Fruit fly (Drosophila melanogaster) whole organism, embryonic: ENCODE results near the gene Cul6.

ENCODE experiments used
- Ada2b ChIP-seq: fragments of 200-800 bp; sonication (Bioruptor generic); IDR thresholded peaks from 2 replicates; pipeline ENCODE4 v1.3.6; 2022; ENCODE audit warnings: missing biosample characterization, missing genetic modification characterization
- Atf3 ChIP-seq: fragments of 200-800 bp; sonication (Bioruptor generic); optimal IDR thresholded peaks from 3 replicates; lab custom pipeline; 2016; ENCODE audit warnings: missing biosample characterization, missing genetic modification characterization
- B-H1 ChIP-seq: fragments of 200-800 bp; sonication (Bioruptor generic); IDR thresholded peaks from 3 replicates; pipeline ENCODE4 v1.3.6; 2022; ENCODE audit warnings: missing biosample characterization, missing genetic modification characterization
- Bdp1 ChIP-seq: fragments of 200-800 bp; sonication (Bioruptor generic); optimal IDR thresholded peaks from 3 replicates; lab custom pipeline; 2016; ENCODE audit warnings: missing biosample characterization, missing genetic modification characterization
- Bgb ChIP-seq: fragments of 200-800 bp; sonication (Bioruptor generic); IDR thresholded peaks from 2 replicates; pipeline ENCODE4 v1.3.6; 2022; ENCODE audit warnings: missing biosample characterization, missing genetic modification characterization; ENCODE audit not compliant: partially characterized antibody
- Bteb2 ChIP-seq: fragments of 200-800 bp; sonication (Bioruptor generic); optimal IDR thresholded peaks from 2 replicates; lab custom pipeline; 2016; ENCODE audit warnings: missing biosample characterization, missing genetic modification characterization
- CG10321 ChIP-seq: fragments of 200-800 bp; sonication (Bioruptor generic); IDR thresholded peaks from 2 replicates; pipeline ENCODE4 v1.3.6; 2022; ENCODE audit warnings: missing biosample characterization, missing genetic modification characterization
- CG10654 ChIP-seq: fragments of 200-800 bp; sonication (Bioruptor generic); optimal IDR thresholded peaks from 2 replicates; lab custom pipeline; 2016; ENCODE audit warnings: missing biosample characterization, missing genetic modification characterization
- CG11093 ChIP-seq: fragments of 200-800 bp; sonication (Bioruptor generic); IDR thresholded peaks from 3 replicates; pipeline ENCODE4 v1.3.6; 2022; ENCODE audit warnings: missing biosample characterization, missing genetic modification characterization
- CG11456 ChIP-seq: fragments of 200-800 bp; sonication (Bioruptor generic); IDR thresholded peaks from 3 replicates; pipeline ENCODE4 v1.3.6; 2022; ENCODE audit warnings: missing biosample characterization, missing genetic modification characterization
- CG11695 ChIP-seq: fragments of 200-800 bp; sonication (Bioruptor generic); IDR thresholded peaks from 3 replicates; pipeline ENCODE4 v1.3.6; 2022; ENCODE audit warnings: missing biosample characterization, missing genetic modification characterization
- CG12299 ChIP-seq: fragments of 200-800 bp; sonication (Bioruptor generic); optimal IDR thresholded peaks from 2 replicates; lab custom pipeline; 2018; ENCODE audit warnings: missing biosample characterization, mild to moderate bottlenecking, missing genetic modification characterization
- CG14014 ChIP-seq: fragments of 200-800 bp; sonication (Bioruptor generic); IDR thresholded peaks from 2 replicates; pipeline ENCODE4 v1.3.6; 2022; ENCODE audit warnings: missing biosample characterization, missing genetic modification characterization
- CG14667 ChIP-seq: fragments of 200-800 bp; sonication (Bioruptor generic); IDR thresholded peaks from 2 replicates; pipeline ENCODE4 v1.3.6; 2022; ENCODE audit warnings: missing biosample characterization, missing genetic modification characterization
- CG14965 ChIP-seq: fragments of 200-800 bp; sonication (Bioruptor generic); optimal IDR thresholded peaks from 2 replicates; lab custom pipeline; 2016; ENCODE audit warnings: missing biosample characterization, missing genetic modification characterization, borderline replicate concordance
- CG15269 ChIP-seq: fragments of 200-800 bp; sonication (Bioruptor generic); optimal IDR thresholded peaks from 2 replicates; lab custom pipeline; 2018; ENCODE audit warnings: missing biosample characterization, mild to moderate bottlenecking, missing genetic modification characterization, moderate library complexity
- CG1529 ChIP-seq: fragments of 200-800 bp; sonication (Bioruptor generic); optimal IDR thresholded peaks from 3 replicates; lab custom pipeline; 2018; ENCODE audit warnings: missing biosample characterization, missing genetic modification characterization
- CG1647 ChIP-seq: fragments of 200-800 bp; sonication (Bioruptor generic); optimal IDR thresholded peaks from 3 replicates; lab custom pipeline; 2016; ENCODE audit warnings: missing biosample characterization, missing genetic modification characterization
- CG17361 ChIP-seq: fragments of 200-800 bp; sonication (Bioruptor generic); IDR thresholded peaks from 3 replicates; pipeline ENCODE4 v1.3.6; 2022; ENCODE audit warnings: missing biosample characterization, missing genetic modification characterization
- CG2712 ChIP-seq: fragments of 200-800 bp; optimal IDR thresholded peaks from 3 replicates; lab custom pipeline; 2019; ENCODE audit warnings: missing biosample characterization, mild to moderate bottlenecking, missing genetic modification characterization, moderate library complexity
- CG30403 ChIP-seq: fragments of 200-800 bp; sonication (Bioruptor generic); optimal IDR thresholded peaks from 3 replicates; lab custom pipeline; 2016; ENCODE audit warnings: missing biosample characterization, missing genetic modification characterization
- CG3163 ChIP-seq: fragments of 200-800 bp; sonication (Bioruptor generic); optimal IDR thresholded peaks from 3 replicates; lab custom pipeline; 2016; ENCODE audit warnings: missing biosample characterization, missing genetic modification characterization
- CG34224 ChIP-seq: fragments of 200-800 bp; sonication (Bioruptor generic); IDR thresholded peaks from 3 replicates; pipeline ENCODE4 v1.3.6; 2022; ENCODE audit warnings: missing biosample characterization, missing genetic modification characterization; ENCODE audit not compliant: partially characterized antibody
- CG3726 ChIP-seq: fragments of 200-800 bp; sonication (Bioruptor generic); IDR thresholded peaks from 3 replicates; pipeline ENCODE4, ENCODE4 v1.3.6; 2022; ENCODE audit warnings: missing biosample characterization, missing genetic modification characterization
- CG3995 ChIP-seq: fragments of 200-800 bp; sonication (Bioruptor generic); optimal IDR thresholded peaks from 3 replicates; lab custom pipeline; 2016; ENCODE audit warnings: missing biosample characterization, missing genetic modification characterization
- CG4360 ChIP-seq: fragments of 200-800 bp; sonication (Bioruptor generic); IDR thresholded peaks from 2 replicates; pipeline ENCODE4 v1.3.6; 2022; ENCODE audit warnings: missing biosample characterization, missing genetic modification characterization
- CG6854 ChIP-seq: fragments of 200-800 bp; sonication (Bioruptor generic); optimal IDR thresholded peaks from 3 replicates; lab custom pipeline; 2017; ENCODE audit warnings: missing biosample characterization, mild to moderate bottlenecking, missing genetic modification characterization
- CG7786 ChIP-seq: fragments of 200-800 bp; sonication (Bioruptor generic); optimal IDR thresholded peaks from 2 replicates; lab custom pipeline; 2016; ENCODE audit warnings: missing biosample characterization, missing genetic modification characterization
- CG8290 ChIP-seq, 3 experiments: fragments of 200-800 bp; sonication (Bioruptor generic); optimal IDR thresholded peaks; 2 replicates each; lab custom pipeline; 2016 to 2019; ENCODE audit warnings: missing biosample characterization in 3 of 3, missing genetic modification characterization in 3 of 3, mild to moderate bottlenecking in 2 of 3, moderate library complexity in 1 of 3
- CTCF ChIP-seq: fragments of 200-800 bp; sonication (Bioruptor generic); optimal IDR thresholded peaks from 2 replicates; lab custom pipeline; 2017; ENCODE audit warnings: missing biosample characterization, mild to moderate bottlenecking, missing genetic modification characterization, moderate library complexity
- Dfd ChIP-seq, 2 experiments: fragments of >200 bp; optimal IDR thresholded peaks; 2 replicates each; lab custom pipeline; 2017; ENCODE audit warnings: missing biosample characterization in 2 of 2, missing genetic modification characterization in 2 of 2
- Dip3 ChIP-seq: fragments of 200-800 bp; sonication (Bioruptor generic); optimal IDR thresholded peaks from 3 replicates; lab custom pipeline; 2016; ENCODE audit warnings: missing biosample characterization, missing genetic modification characterization
- Fer3 ChIP-seq: fragments of 200-800 bp; sonication (Bioruptor generic); optimal IDR thresholded peaks from 2 replicates; lab custom pipeline; 2018; ENCODE audit warnings: missing biosample characterization, mild to moderate bottlenecking, missing genetic modification characterization, moderate library complexity
- HLH4C ChIP-seq: fragments of 200-800 bp; sonication (Bioruptor generic); IDR thresholded peaks from 3 replicates; pipeline ENCODE4 v1.3.6; 2022; ENCODE audit warnings: missing biosample characterization, missing genetic modification characterization; ENCODE audit not compliant: partially characterized antibody
- Jarid2 ChIP-seq: fragments of 200-800 bp; sonication (Bioruptor generic); optimal IDR thresholded peaks from 3 replicates; lab custom pipeline; 2017; ENCODE audit warnings: mild to moderate bottlenecking, missing biosample characterization, missing genetic modification reagents, missing genetic modification characterization
- Lpt ChIP-seq: fragments of >200 bp; optimal IDR thresholded peaks from 2 replicates; lab custom pipeline; 2018; ENCODE audit warnings: missing biosample characterization, missing genetic modification characterization
- Sin3A ChIP-seq: fragments of >200 bp; optimal IDR thresholded peaks from 2 replicates; lab custom pipeline; 2018
- Sry-β ChIP-seq: fragments of 200-800 bp; sonication (Bioruptor generic); optimal IDR thresholded peaks from 2 replicates; lab custom pipeline; 2018; ENCODE audit warnings: missing biosample characterization, mild to moderate bottlenecking, missing genetic modification characterization, moderate library complexity
- Trl ChIP-seq, 3 experiments: fragments of >200 bp in 2 of 3; fragments of 200-800 bp in 1 of 3; sonication (Bioruptor generic) in 1 of 3; optimal IDR thresholded peaks; 2 replicates in 1 of 3; 3 replicates in 2 of 3; lab custom pipeline; 2016 to 2017; ENCODE audit warnings: missing biosample characterization in 1 of 3, missing genetic modification characterization in 1 of 3
- abd-A ChIP-seq: fragments of 200-800 bp; sonication (Bioruptor generic); optimal IDR thresholded peaks from 3 replicates; lab custom pipeline; 2019; ENCODE audit warnings: missing biosample characterization, mild to moderate bottlenecking, missing genetic modification characterization, moderate library complexity
- bbx ChIP-seq: fragments of 200-800 bp; sonication (Bioruptor generic); IDR thresholded peaks from 2 replicates; pipeline ENCODE4 v1.3.6; 2022; ENCODE audit warnings: missing biosample characterization, missing genetic modification characterization; ENCODE audit not compliant: partially characterized antibody
- fd64A ChIP-seq: fragments of 200-800 bp; sonication (Bioruptor generic); optimal IDR thresholded peaks from 3 replicates; lab custom pipeline; 2018; ENCODE audit warnings: missing biosample characterization, mild to moderate bottlenecking, missing genetic modification characterization
- ken ChIP-seq: fragments of 200-800 bp; sonication (Bioruptor generic); IDR thresholded peaks from 3 replicates; pipeline ENCODE4 v1.3.6; 2022; ENCODE audit warnings: missing biosample characterization, missing genetic modification characterization
- mld ChIP-seq: fragments of 200-800 bp; sonication (Bioruptor generic); IDR thresholded peaks from 3 replicates; pipeline ENCODE4 v1.3.6; 2022; ENCODE audit warnings: missing biosample characterization, missing genetic modification characterization; ENCODE audit not compliant: partially characterized antibody
- org-1 ChIP-seq: fragments of 200-800 bp; sonication (Bioruptor generic); optimal IDR thresholded peaks from 2 replicates; lab custom pipeline; 2017; ENCODE audit warnings: missing biosample characterization, missing genetic modification characterization
- pnt ChIP-seq: fragments of 200-800 bp; sonication (Bioruptor generic); optimal IDR thresholded peaks from 3 replicates; lab custom pipeline; 2016; ENCODE audit warnings: missing biosample characterization, missing genetic modification characterization
- shn ChIP-seq: fragments of 200-800 bp; sonication (Bioruptor generic); optimal IDR thresholded peaks from 3 replicates; lab custom pipeline; 2016; ENCODE audit warnings: missing biosample characterization, missing genetic modification characterization
- sim ChIP-seq: fragments of 200-800 bp; sonication (Bioruptor generic); IDR thresholded peaks from 2 replicates; pipeline ENCODE4 v1.3.6; 2022; ENCODE audit warnings: missing biosample characterization, missing genetic modification characterization
- stc ChIP-seq: fragments of 200-800 bp; sonication (Bioruptor generic); IDR thresholded peaks from 2 replicates; pipeline ENCODE4 v1.3.6; 2022; ENCODE audit warnings: missing biosample characterization, missing genetic modification characterization
- unc-4 ChIP-seq: fragments of 200-800 bp; sonication (Bioruptor generic); IDR thresholded peaks from 2 replicates; pipeline ENCODE4 v1.3.6; 2022; ENCODE audit warnings: missing biosample characterization, missing genetic modification characterization; ENCODE audit not compliant: partially characterized antibody

Gene Cul6

dm6 chr3L:13036706-13037457 is 25.4 kb upstream of the Cul6 start, which contains the start of gene Srrm1 (continued):
- TF ChIP-seq CG34224 (peak; percentile 86), pnt (GFP tag; lab: Kevin White, UChicago) (peak; percentile 47), Sin3A (lab: Kevin White, UChicago) (peak; percentile 78), shn (GFP tag; lab: Kevin White, UChicago) (peak; percentile 45), Jarid2 (GFP tag; lab: Kevin White, UChicago) (no peak), Atf3 (GFP tag; lab: Kevin White, UChicago) (peak; percentile 30), CG11456 (GFP tag; lab: Robert Waterston, UW) (peak; percentile 17; the same call in 1 of the 3 replicates), CG3995 (GFP tag; lab: Kevin White, UChicago) (peak; percentile 13), ken (GFP tag; lab: Robert Waterston, UW) (0 out of 3 replicates have a peak, but pooled peaks have one; percentile 28), CG14965 (no peak), Fer3 (tag; lab: Kevin White, UChicago) (no peak), CG4360 (GFP tag; lab: Robert Waterston, UW) (no peak), CG3726 (GFP tag; lab: Robert Waterston, UW) (no peak), Trl (optimal IDR thresholded peaks at IDR 0.05; lab: Kevin White, UChicago) (no peak), Trl (GFP tag; optimal IDR thresholded peaks at IDR 0.05; lab: Kevin White, UChicago) (peak; percentile 52), sim (no peak), CG10321 (GFP tag; lab: Robert Waterston, UW) (no peak), CG11093 (GFP tag; lab: Robert Waterston, UW) (no peak), Lpt (GFP tag; lab: Kevin White, UChicago) (no peak), Ada2b (GFP tag; lab: Robert Waterston, UW) (no peak), CG17361 (GFP tag; lab: Robert Waterston, UW) (peak; percentile 48; the same call in 1 of the 3 replicates), CG3163 (GFP tag; lab: Kevin White, UChicago) (peak; percentile 38), CG1647 (GFP tag; lab: Kevin White, UChicago) (no peak), HLH4C (GFP tag; lab: Robert Waterston, UW) (peak; percentile 87), Dfd (GFP tag; optimal IDR thresholded peaks at IDR 0.05; lab: Kevin White, UChicago) (no peak), CG7786 (peak; percentile 42), bbx (GFP tag; lab: Robert Waterston, UW) (peak; percentile 92), CG14667 (GFP tag; lab: Robert Waterston, UW) (no peak), CG2712 (tag; lab: Kevin White, UChicago) (peak; percentile 28), Bgb (peak; percentile 93), CG8290 (GFP tag; optimal IDR thresholded peaks at IDR 0.05; lab: Kevin White, UChicago) (no peak), CG8290 (tag; optimal IDR thresholded peaks at IDR 0.05; lab: Kevin White, UChicago) (peak; percentile 8 to 44), CG6854 (GFP tag; lab: Kevin White, UChicago) (no peak), CG14014 (no peak), stc (GFP tag; lab: Robert Waterston, UW) (no peak), unc-4 (GFP tag; lab: Robert Waterston, UW) (peak; percentile 90), CG15269 (tag; lab: Kevin White, UChicago) (no peak), Bdp1 (GFP tag; lab: Kevin White, UChicago) (peak; percentile 39), Sry-β (GFP tag; lab: Kevin White, UChicago) (peak; percentile 58), B-H1 (GFP tag; lab: Robert Waterston, UW) (0 out of 3 replicates have a peak, but pooled peaks have one; percentile 23), Bteb2 (GFP tag; lab: Kevin White, UChicago) (peak; percentile 20), abd-A (tag; lab: Kevin White, UChicago) (peak; percentile 17), CG30403 (peak; percentile 59), fd64A (GFP tag; lab: Kevin White, UChicago) (no peak), Dip3 (GFP tag; lab: Kevin White, UChicago) (peak; percentile 38), mld (peak; percentile 86; the same call in 2 of the 3 replicates), CG1529 (no peak), CG12299 (tag; lab: Kevin White, UChicago) (no peak), org-1 (GFP tag; lab: Kevin White, UChicago) (no peak), CG10654 (GFP tag; lab: Kevin White, UChicago) (peak; percentile 25), CG11695 (no peak), CTCF (GFP tag; lab: Kevin White, UChicago) (peak; percentile 67)
